Fruit fly (Drosophila melanogaster): ENCODE measurements around the gene BtbVII.

Gene BtbVII

dm6 chr3L:3148125-3149059 is at the start of gene BtbVII, which contains the start of gene Usp5:
Gene BtbVII, plus strand, starts transcription at chr3L:3148646.
Gene Usp5, minus strand, starts transcription at chr3L:3148358.
- TF ChIP-seq CG34367 (tag; optimal IDR thresholded peaks at IDR 0.05) (peak; percentile 24), CG4496 (GFP tag; IDR thresholded peaks at IDR 0.05) (peak; percentile 15; the same call in 1 of the 3 replicates), CG12605 (GFP tag; IDR thresholded peaks at IDR 0.05) (peak; percentile 22; the same call in 1 of the 2 replicates), CG17806 (tag; optimal IDR thresholded peaks at IDR 0.05) (no peak), fd96Ca (GFP tag; IDR thresholded peaks at IDR 0.05) (peak; percentile 69), CG13204 (GFP tag; optimal IDR thresholded peaks at IDR 0.05) (no peak), Pif1A (GFP tag; optimal IDR thresholded peaks at IDR 0.05) (no peak), CG32121 (GFP tag; IDR thresholded peaks at IDR 0.05) (no peak), CG9948 (tag; optimal IDR thresholded peaks at IDR 0.05) (peak; percentile 27), CG8159 (tag; optimal IDR thresholded peaks at IDR 0.05) (peak; percentile 48), D1 (tag; optimal IDR thresholded peaks at IDR 0.05) (no peak), Snoo (tag; optimal IDR thresholded peaks at IDR 0.05) (peak; percentile 25), CG14655 (GFP tag; optimal IDR thresholded peaks at IDR 0.05) (no peak), Pif1B (GFP tag; optimal IDR thresholded peaks at IDR 0.05) (peak; percentile 10), CG15710 (tag; optimal IDR thresholded peaks at IDR 0.05) (peak; percentile 26), rn (GFP tag; IDR thresholded peaks at IDR 0.05) (no peak), CG8301 (tag; optimal IDR thresholded peaks at IDR 0.05) (peak; percentile 44), gl (tag; optimal IDR thresholded peaks at IDR 0.05) (peak; percentile 56)

dm6 chr3L:3098778-3099429 is 49.5 kb upstream of the BtbVII start:
- peak; percentile 40 for TF ChIP-seq Snoo (tag; optimal IDR thresholded peaks at IDR 0.05)
- TF ChIP-seq CG14655 (GFP tag; optimal IDR thresholded peaks at IDR 0.05), result peak; percentile 9
- no peak for TF ChIP-seq CG9948 (tag; optimal IDR thresholded peaks at IDR 0.05)
- TF ChIP-seq CG8301 (tag; optimal IDR thresholded peaks at IDR 0.05), result peak; percentile 38

- TF ChIP-seq CG4496 (GFP tag; IDR thresholded peaks at IDR 0.05), result no peak
- no peak for TF ChIP-seq CG17806 (tag; optimal IDR thresholded peaks at IDR 0.05)
- peak; percentile 1 for TF ChIP-seq CG34367 (tag; optimal IDR thresholded peaks at IDR 0.05)
- peak; percentile 96 for TF ChIP-seq EcR (GFP tag; optimal IDR thresholded peaks at IDR 0.05)
- TF ChIP-seq gl (tag; optimal IDR thresholded peaks at IDR 0.05), result peak; percentile 6
- no peak for TF ChIP-seq CG8301 (tag; optimal IDR thresholded peaks at IDR 0.05)
- TF ChIP-seq Snoo (tag; optimal IDR thresholded peaks at IDR 0.05), result no peak
Observed at dm6 chr3L:3101157-3101556, 47.3 kb upstream of the BtbVII start.

- no peak for TF ChIP-seq Snoo (tag; optimal IDR thresholded peaks at IDR 0.05)
- no peak for TF ChIP-seq CG10348 (GFP tag; IDR thresholded peaks at IDR 0.05)
- no peak for TF ChIP-seq Ets98B (GFP tag; IDR thresholded peaks at IDR 0.05)
- TF ChIP-seq CG14655 (GFP tag; optimal IDR thresholded peaks at IDR 0.05), result no peak
- TF ChIP-seq CG13204 (GFP tag; optimal IDR thresholded peaks at IDR 0.05), result no peak
- no peak for TF ChIP-seq CG8159 (tag; optimal IDR thresholded peaks at IDR 0.05)
- no peak for TF ChIP-seq CG32121 (GFP tag; IDR thresholded peaks at IDR 0.05)
- no peak for TF ChIP-seq EcR (GFP tag; optimal IDR thresholded peaks at IDR 0.05)
- no peak for TF ChIP-seq D1 (tag; optimal IDR thresholded peaks at IDR 0.05)
- no peak for TF ChIP-seq CG34367 (tag; optimal IDR thresholded peaks at IDR 0.05)
- TF ChIP-seq rn (GFP tag; IDR thresholded peaks at IDR 0.05), result no peak
- no peak for TF ChIP-seq CG12605 (GFP tag; IDR thresholded peaks at IDR 0.05)
- TF ChIP-seq CG4496 (GFP tag; IDR thresholded peaks at IDR 0.05), result no peak
- TF ChIP-seq CG17806 (tag; optimal IDR thresholded peaks at IDR 0.05), result no peak
- TF ChIP-seq Pif1B (GFP tag; optimal IDR thresholded peaks at IDR 0.05), result no peak
- no peak for TF ChIP-seq CG15710 (tag; optimal IDR thresholded peaks at IDR 0.05)
Observed at dm6 chr3L:3102506-3103023, 45.9 kb upstream of the BtbVII start.

dm6 chr3L:3105531-3105930 is 42.9 kb upstream of the BtbVII start:
- TF ChIP-seq CG14655 (GFP tag; optimal IDR thresholded peaks at IDR 0.05), result no peak
- no peak for TF ChIP-seq rn (GFP tag; IDR thresholded peaks at IDR 0.05)
- no peak for TF ChIP-seq CG12605 (GFP tag; IDR thresholded peaks at IDR 0.05)
- TF ChIP-seq gl (tag; optimal IDR thresholded peaks at IDR 0.05), result no peak
- TF ChIP-seq Snoo (tag; optimal IDR thresholded peaks at IDR 0.05), result no peak
- TF ChIP-seq fd96Ca (GFP tag; IDR thresholded peaks at IDR 0.05), result no peak
- TF ChIP-seq CG9948 (tag; optimal IDR thresholded peaks at IDR 0.05), result no peak
- no peak; the same call in 1 of the 2 replicates for TF ChIP-seq Ets98B (GFP tag; IDR thresholded peaks at IDR 0.05)
- no peak for TF ChIP-seq CG15710 (tag; optimal IDR thresholded peaks at IDR 0.05)
- no peak for TF ChIP-seq CG13204 (GFP tag; optimal IDR thresholded peaks at IDR 0.05)
- no peak for TF ChIP-seq CG4496 (GFP tag; IDR thresholded peaks at IDR 0.05)

dm6 chr3L:3106146-3106545 is 42.3 kb upstream of the BtbVII start:
- TF ChIP-seq Pif1A (GFP tag; optimal IDR thresholded peaks at IDR 0.05) (peak; percentile 37), CG8159 (tag; optimal IDR thresholded peaks at IDR 0.05) (peak; percentile 77), CG14655 (GFP tag; optimal IDR thresholded peaks at IDR 0.05) (peak; percentile 64), rn (GFP tag; IDR thresholded peaks at IDR 0.05) (no peak), CG13204 (GFP tag; optimal IDR thresholded peaks at IDR 0.05) (peak; percentile 7), CG10348 (GFP tag; IDR thresholded peaks at IDR 0.05) (no peak), CG9948 (tag; optimal IDR thresholded peaks at IDR 0.05) (peak; percentile 49), fd96Ca (GFP tag; IDR thresholded peaks at IDR 0.05) (no peak), Ets98B (GFP tag; IDR thresholded peaks at IDR 0.05) (no peak), Pif1B (GFP tag; optimal IDR thresholded peaks at IDR 0.05) (no peak), gl (tag; optimal IDR thresholded peaks at IDR 0.05) (peak; percentile 13), EcR (GFP tag; optimal IDR thresholded peaks at IDR 0.05) (peak; percentile 40), CG12605 (GFP tag; IDR thresholded peaks at IDR 0.05) (no peak), CG4496 (GFP tag; IDR thresholded peaks at IDR 0.05) (no peak), Snoo (tag; optimal IDR thresholded peaks at IDR 0.05) (no peak), CG34367 (tag; optimal IDR thresholded peaks at IDR 0.05) (peak; percentile 64), CG17806 (tag; optimal IDR thresholded peaks at IDR 0.05) (peak; percentile 63), CG15710 (tag; optimal IDR thresholded peaks at IDR 0.05) (peak; percentile 74), CG32121 (GFP tag; IDR thresholded peaks at IDR 0.05) (no peak), D1 (tag; optimal IDR thresholded peaks at IDR 0.05) (no peak), CG8301 (tag; optimal IDR thresholded peaks at IDR 0.05) (peak; percentile 69)
